Worm (Caenorhabditis elegans): ENCODE results near the gene rpn-5.

rpn-5 gene

ce11 chrII:4698266-4698771 lies at the start of gene rpn-5, which contains the start of gene scc-1:
Gene rpn-5, minus strand, starts transcription at chrII:4698427.
Gene scc-1, plus strand, starts transcription at chrII:4698721.
- TF ChIP-seq dao-5 (tag; optimal IDR thresholded peaks at IDR 0.05), result no peak
- peak; percentile 61 for TF ChIP-seq W03F9.2 (tag; optimal IDR thresholded peaks at IDR 0.05)

DNA sequence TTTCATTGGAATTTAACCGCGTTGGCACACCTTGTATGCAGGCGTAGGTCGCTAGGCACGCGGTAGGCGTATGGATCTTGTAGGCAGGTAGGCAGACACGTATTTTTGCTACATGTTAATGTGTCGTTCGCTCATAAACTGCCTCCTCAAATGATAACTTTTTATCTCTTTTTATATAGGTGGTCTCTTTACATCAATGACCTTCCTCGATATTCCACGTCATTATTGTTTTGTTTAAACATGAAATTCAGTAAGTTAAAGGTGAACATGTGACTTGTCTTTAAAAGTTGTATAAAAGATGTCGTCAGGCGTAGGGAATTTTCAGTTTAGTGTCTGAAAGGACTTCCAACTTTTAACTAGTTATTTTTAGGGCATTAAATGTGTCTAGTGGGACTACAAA lies 49.5 kb upstream of the rpn-5 start:
- no peak for TF ChIP-seq W03F9.2 (tag; optimal IDR thresholded peaks at IDR 0.05)
- TF ChIP-seq him-1 (tag; optimal IDR thresholded peaks at IDR 0.05), result no peak
- no peak for TF ChIP-seq dao-5 (tag; optimal IDR thresholded peaks at IDR 0.05)

DNA sequence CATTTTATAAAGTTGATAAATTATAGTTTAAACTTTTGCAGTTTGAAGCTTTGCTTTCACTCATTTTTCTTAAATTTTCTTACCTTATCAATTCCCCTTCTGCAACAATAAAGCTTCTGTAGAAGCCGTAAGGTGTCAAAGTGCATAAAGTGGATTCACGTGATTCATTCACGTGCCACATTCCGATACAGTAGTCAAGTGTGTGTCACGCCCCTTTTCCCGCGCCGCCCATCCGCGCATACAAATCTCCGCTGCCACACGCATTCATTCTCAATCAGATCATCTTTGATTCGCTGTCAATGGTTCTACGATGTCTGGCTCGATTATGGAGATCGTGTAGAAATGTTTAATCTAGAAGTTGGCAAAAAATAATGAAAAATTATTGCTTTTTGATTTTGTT lies 48.8 kb upstream of the rpn-5 start:
- TF ChIP-seq W03F9.2 (tag; optimal IDR thresholded peaks at IDR 0.05), result no peak
- no peak for TF ChIP-seq him-1 (tag; optimal IDR thresholded peaks at IDR 0.05)
- TF ChIP-seq dao-5 (tag; optimal IDR thresholded peaks at IDR 0.05), result no peak

DNA sequence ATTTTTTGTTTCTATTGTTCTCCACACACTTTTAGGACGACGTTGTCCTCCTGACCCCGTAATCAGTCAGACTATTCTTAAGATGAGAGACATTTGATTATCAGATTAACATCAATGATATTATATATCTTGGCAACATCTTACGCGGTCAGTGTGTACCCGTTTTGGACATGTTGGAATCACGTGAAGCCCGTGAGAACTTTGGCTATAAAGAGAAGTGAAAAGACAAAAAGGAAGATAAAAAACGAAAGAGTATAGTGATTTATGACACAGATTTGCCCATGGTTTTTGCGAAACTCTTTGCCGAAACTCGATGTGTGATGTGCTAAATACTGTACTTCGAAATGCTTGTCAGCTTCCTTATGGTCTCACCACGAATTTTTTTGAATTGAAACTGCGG lies 47.1 kb upstream of the rpn-5 start:
- TF ChIP-seq him-1 (tag; optimal IDR thresholded peaks at IDR 0.05) (no peak), W03F9.2 (tag; optimal IDR thresholded peaks at IDR 0.05) (no peak), dao-5 (tag; optimal IDR thresholded peaks at IDR 0.05) (no peak)

ce11 chrII:4741527-4742187 lies 43.4 kb upstream of the rpn-5 start, which contains the start of gene acs-11:
Gene acs-11, plus strand, starts transcription at chrII:4742137.
- no peak for TF ChIP-seq dao-5 (tag; optimal IDR thresholded peaks at IDR 0.05)

DNA sequence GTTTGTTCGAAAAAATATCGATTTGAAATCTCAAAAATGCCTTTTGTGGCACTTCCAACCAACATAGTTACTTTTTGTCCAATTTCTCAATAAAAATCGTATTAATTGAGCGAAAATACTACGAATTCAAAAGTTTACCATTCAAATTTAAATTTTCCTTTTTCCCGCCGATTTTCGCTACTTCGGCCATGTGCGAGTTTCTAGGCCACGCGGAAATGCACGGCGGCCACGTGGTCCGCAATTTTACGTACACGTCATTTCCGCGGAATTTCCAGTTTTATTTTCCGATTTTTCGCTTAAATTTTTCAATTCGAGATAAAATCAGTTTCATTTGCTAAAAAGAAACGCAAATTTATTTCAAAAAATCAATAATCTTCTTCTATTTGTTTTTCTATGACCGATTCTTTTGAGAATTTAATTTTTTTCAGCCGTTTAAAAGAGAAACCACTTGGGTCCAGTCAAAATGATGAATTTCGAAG lies 41.8 kb upstream of the rpn-5 start, which contains the start of gene eas-1:
Gene eas-1 (plus strand): TSS at position 429 of the 479 bp plus-strand sequence.
- peak; percentile 86 for TF ChIP-seq W03F9.2 (tag; optimal IDR thresholded peaks at IDR 0.05)
- TF ChIP-seq dao-5 (tag; optimal IDR thresholded peaks at IDR 0.05), result no peak
- TF ChIP-seq him-1 (tag; optimal IDR thresholded peaks at IDR 0.05), result peak; percentile 57

DNA sequence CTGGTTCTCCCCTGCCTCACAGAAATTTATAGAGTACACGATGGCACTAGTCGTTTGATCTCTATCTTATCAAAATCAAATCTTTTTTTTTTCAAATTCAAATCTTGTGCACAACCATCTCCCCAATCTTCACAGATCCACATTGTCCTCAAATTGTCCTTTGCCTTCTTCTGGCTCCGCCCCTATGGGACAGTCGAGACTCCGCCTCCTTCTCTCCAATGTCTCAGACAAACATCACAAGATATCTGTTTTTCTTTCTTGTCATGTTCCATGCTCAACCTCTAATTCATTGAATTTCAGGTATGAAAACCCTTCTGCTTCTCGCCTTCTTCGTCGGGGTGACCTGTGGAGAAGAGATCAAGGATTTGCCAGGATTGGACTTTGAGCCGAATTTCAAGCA lies 39.1 kb upstream of the rpn-5 start, which contains the start of gene ctsa-1.1:
Gene ctsa-1.1 (plus strand): TSS at position 301 of the 400 bp plus-strand sequence.
- TF ChIP-seq W03F9.2 (tag; optimal IDR thresholded peaks at IDR 0.05) (no peak), dao-5 (tag; optimal IDR thresholded peaks at IDR 0.05) (no peak), him-1 (tag; optimal IDR thresholded peaks at IDR 0.05) (no peak)

- TF ChIP-seq dao-5 (tag; optimal IDR thresholded peaks at IDR 0.05), result no peak
- no peak for TF ChIP-seq W03F9.2 (tag; optimal IDR thresholded peaks at IDR 0.05)
- no peak for TF ChIP-seq him-1 (tag; optimal IDR thresholded peaks at IDR 0.05)
Observed at ce11 chrII:4736585-4736984, 38.4 kb upstream of the rpn-5 start.

ce11 chrII:4734477-4734876 lies 36.2 kb upstream of the rpn-5 start:
- TF ChIP-seq W03F9.2 (tag; optimal IDR thresholded peaks at IDR 0.05) (no peak), him-1 (tag; optimal IDR thresholded peaks at IDR 0.05) (no peak)

- TF ChIP-seq him-1 (tag; optimal IDR thresholded peaks at IDR 0.05) (no peak), dao-5 (tag; optimal IDR thresholded peaks at IDR 0.05) (no peak), W03F9.2 (tag; optimal IDR thresholded peaks at IDR 0.05) (no peak)
Observed at ce11 chrII:4733848-4734247, 35.6 kb upstream of the rpn-5 start, which contains the start of gene F41C3.11. Gene F41C3.11, minus strand, starts transcription at chrII:4733948.

DNA sequence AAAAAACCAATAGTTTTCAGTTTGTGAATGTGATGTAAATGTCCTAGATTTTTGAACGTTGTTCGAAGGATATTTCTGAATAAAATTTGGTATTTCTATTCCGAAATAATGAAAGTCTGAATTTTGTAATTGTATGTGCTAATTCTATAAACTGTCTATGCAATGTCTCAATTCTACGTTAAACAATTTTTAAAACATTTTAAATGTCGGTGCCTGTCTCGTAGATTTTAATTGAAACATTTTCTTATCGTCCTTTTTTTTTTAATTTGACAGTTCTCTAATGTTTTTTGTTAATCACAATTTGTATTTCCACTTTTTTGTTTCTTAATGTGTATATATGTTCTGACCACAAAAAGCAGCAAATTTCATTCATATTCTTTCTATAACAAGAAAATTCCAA lies 31.5 kb upstream of the rpn-5 start, which contains the start of gene F41C3.7:
Gene F41C3.7 (plus strand): TSS at position 301 of the 400 bp plus-strand sequence.
- TF ChIP-seq him-1 (tag; optimal IDR thresholded peaks at IDR 0.05), result no peak
- TF ChIP-seq W03F9.2 (tag; optimal IDR thresholded peaks at IDR 0.05), result no peak
- TF ChIP-seq dao-5 (tag; optimal IDR thresholded peaks at IDR 0.05), result no peak

DNA sequence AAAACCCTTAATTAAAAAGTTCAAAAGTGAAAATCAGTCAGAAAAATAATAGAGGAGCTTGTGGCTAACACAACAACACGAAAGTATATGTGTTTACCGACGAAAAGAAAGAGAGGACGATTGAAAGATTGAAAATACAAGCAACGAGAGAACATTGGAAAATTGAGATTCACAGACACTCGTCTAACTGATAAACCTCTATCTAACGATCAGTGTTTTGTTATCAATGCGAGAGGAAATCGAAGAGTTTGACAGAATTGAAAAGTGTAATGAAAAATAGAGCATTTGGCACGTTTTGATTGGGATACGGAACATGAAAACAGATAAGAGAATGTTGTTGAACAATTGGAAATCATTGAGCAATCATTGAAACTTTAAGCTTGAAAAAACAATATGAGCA lies 30.5 kb upstream of the rpn-5 start:
- TF ChIP-seq W03F9.2 (tag; optimal IDR thresholded peaks at IDR 0.05) (peak; percentile 29), him-1 (tag; optimal IDR thresholded peaks at IDR 0.05) (no peak)

- no peak for TF ChIP-seq W03F9.2 (tag; optimal IDR thresholded peaks at IDR 0.05)
- no peak for TF ChIP-seq dao-5 (tag; optimal IDR thresholded peaks at IDR 0.05)
- no peak for TF ChIP-seq him-1 (tag; optimal IDR thresholded peaks at IDR 0.05)
Observed at ce11 chrII:4727769-4728168, 29.5 kb upstream of the rpn-5 start, which contains the start of gene ttr-41. Gene ttr-41, minus strand, starts transcription at chrII:4727869.

DNA sequence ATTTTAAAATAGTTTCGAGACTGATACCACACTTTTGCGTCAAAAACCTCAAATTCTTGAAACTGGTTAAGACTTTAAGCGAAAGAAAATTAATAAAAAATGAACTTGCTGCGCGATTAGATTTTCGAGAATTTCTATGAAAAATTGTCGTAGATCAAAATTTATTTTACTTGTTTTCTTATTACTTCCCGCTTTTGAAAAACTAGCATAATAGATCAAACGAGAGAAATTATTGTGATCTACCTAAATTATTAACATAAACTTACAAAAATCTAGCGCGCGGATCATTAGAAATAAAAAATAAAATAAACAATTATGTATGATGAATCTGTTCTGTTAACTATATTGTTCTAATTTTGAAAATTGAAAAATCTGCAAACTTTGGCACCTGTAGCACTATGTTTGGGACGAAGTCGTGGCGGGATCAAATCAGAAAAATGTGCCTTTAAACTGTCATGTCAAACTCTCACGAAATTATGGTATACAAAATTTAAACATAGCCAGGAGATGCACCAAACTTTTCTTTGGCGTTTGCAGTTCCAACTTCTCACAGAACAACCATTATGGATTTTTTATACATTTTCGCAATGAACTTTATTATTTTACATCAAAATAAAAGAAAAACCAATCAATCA lies 28.6 kb upstream of the rpn-5 start:
- TF ChIP-seq W03F9.2 (tag; optimal IDR thresholded peaks at IDR 0.05), result no peak
- no peak for TF ChIP-seq dao-5 (tag; optimal IDR thresholded peaks at IDR 0.05)
- no peak for TF ChIP-seq him-1 (tag; optimal IDR thresholded peaks at IDR 0.05)
